Worm (Caenorhabditis elegans) whole organism, mixed stage, embryonic: ENCODE data around the gene C07D8.5.
"Not testable (repeated sequence)": the region's sequence is repeated elsewhere in the genome, so short reads cannot be mapped to it uniquely, and the experiment has no call there.

Experiments used
- M03D4.4 ChIP-seq: sonication (generic microtip); optimal IDR thresholded peaks from 2 replicates; lab custom pipeline; 2017; ENCODE audit warnings: mild to moderate bottlenecking, missing genetic modification characterization, missing compliant biosample characterization
- bed-3 ChIP-seq: fragments of 200-800 bp; sonication (Bioruptor generic); optimal IDR thresholded peaks from 3 replicates; lab custom pipeline; 2018; ENCODE audit warnings: mild to moderate bottlenecking, missing genetic modification characterization, moderate library complexity, missing compliant biosample characterization
- blmp-1 ChIP-seq: fragments of 150-350 bp; optimal IDR thresholded peaks from 2 replicates; lab custom pipeline; 2014; ENCODE audit warnings: missing biosample characterization, missing genetic modification characterization
- ceh-39 ChIP-seq: fragments of 150-350 bp; optimal IDR thresholded peaks from 2 replicates; lab custom pipeline; 2014; ENCODE audit warnings: missing biosample characterization, missing genetic modification characterization
- ceh-43 ChIP-seq: fragments of 200-800 bp; sonication (Bioruptor generic); optimal IDR thresholded peaks from 2 replicates; lab custom pipeline; 2018; ENCODE audit warnings: mild to moderate bottlenecking, missing genetic modification characterization, moderate library complexity, missing compliant biosample characterization
- ces-1 ChIP-seq: fragments of 150-350 bp; optimal IDR thresholded peaks from 2 replicates; lab custom pipeline; 2014; ENCODE audit warnings: missing biosample characterization, missing genetic modification reagents, missing genetic modification characterization
- cnd-1 ChIP-seq: fragments of 200-800 bp; sonication (Bioruptor generic); optimal IDR thresholded peaks from 2 replicates; lab custom pipeline; 2018; ENCODE audit warnings: mild to moderate bottlenecking, missing genetic modification characterization, missing compliant biosample characterization
- drap-1 ChIP-seq: fragments of 200-800 bp; sonication (Bioruptor generic); optimal IDR thresholded peaks from 3 replicates; lab custom pipeline; 2018; ENCODE audit warnings: mild to moderate bottlenecking, missing genetic modification characterization, missing compliant biosample characterization
- elt-1 ChIP-seq: sonication (generic microtip); optimal IDR thresholded peaks from 2 replicates; lab custom pipeline; 2017; ENCODE audit warnings: missing genetic modification characterization, mild to moderate bottlenecking, missing compliant biosample characterization, antibody characterized with exemption, moderate library complexity, borderline replicate concordance; ENCODE audit not compliant: insufficient read depth
- elt-3 ChIP-seq: fragments of 150-350 bp; optimal IDR thresholded peaks from 2 replicates; lab custom pipeline; 2014; ENCODE audit warnings: missing biosample characterization, missing genetic modification characterization
- flh-1 ChIP-seq: fragments of 200-800 bp; sonication (Bioruptor generic); optimal IDR thresholded peaks from 2 replicates; lab custom pipeline; 2018; ENCODE audit warnings: mild to moderate bottlenecking, missing genetic modification characterization, moderate library complexity, missing compliant biosample characterization
- ham-2 ChIP-seq: fragments of 200-800 bp; sonication (Bioruptor generic); optimal IDR thresholded peaks from 2 replicates; lab custom pipeline; 2018; ENCODE audit warnings: mild to moderate bottlenecking, missing genetic modification characterization, missing compliant biosample characterization
- lin-13 ChIP-seq: fragments of 150-350 bp; optimal IDR thresholded peaks from 2 replicates; lab custom pipeline; 2014; ENCODE audit warnings: missing biosample characterization, missing genetic modification characterization
- lin-32 ChIP-seq: fragments of 200-800 bp; sonication (Bioruptor generic); optimal IDR thresholded peaks from 2 replicates; lab custom pipeline; 2018; ENCODE audit warnings: mild to moderate bottlenecking, missing genetic modification characterization, missing compliant biosample characterization
- lsy-2 ChIP-seq: fragments of 150-350 bp; optimal IDR thresholded peaks from 2 replicates; lab custom pipeline; 2014; ENCODE audit warnings: missing biosample characterization, missing genetic modification characterization
- mep-1 ChIP-seq: fragments of 150-350 bp; optimal IDR thresholded peaks from 2 replicates; lab custom pipeline; 2017; ENCODE audit warnings: missing biosample characterization, missing genetic modification reagents, missing genetic modification characterization, inconsistent platforms
- mls-2 ChIP-seq: sonication (generic microtip); optimal IDR thresholded peaks from 2 replicates; lab custom pipeline; 2016; ENCODE audit warnings: mild to moderate bottlenecking, missing genetic modification characterization, moderate library complexity, missing compliant biosample characterization
- nhr-12 ChIP-seq: fragments of 150-350 bp; optimal IDR thresholded peaks from 2 replicates; lab custom pipeline; 2014; ENCODE audit warnings: missing biosample characterization, missing genetic modification characterization
- nhr-2 ChIP-seq: fragments of 150-350 bp; optimal IDR thresholded peaks from 2 replicates; lab custom pipeline; 2014; ENCODE audit warnings: missing biosample characterization, missing genetic modification characterization
- nhr-237 ChIP-seq: fragments of 150-350 bp; optimal IDR thresholded peaks from 2 replicates; lab custom pipeline; 2014; ENCODE audit warnings: missing biosample characterization, missing genetic modification characterization
- nhr-28 ChIP-seq: fragments of 150-350 bp; optimal IDR thresholded peaks from 2 replicates; lab custom pipeline; 2014; ENCODE audit warnings: missing biosample characterization, missing genetic modification characterization
- nhr-76 ChIP-seq: sonication (generic microtip); optimal IDR thresholded peaks from 2 replicates; lab custom pipeline; 2017; ENCODE audit warnings: missing biosample characterization, missing genetic modification characterization
- pha-4 ChIP-seq: fragments of 150-350 bp; optimal IDR thresholded peaks from 2 replicates; lab custom pipeline; 2018; ENCODE audit warnings: missing biosample characterization, missing genetic modification reagents, missing genetic modification characterization
- sem-2 ChIP-seq: fragments of 200-800 bp; sonication (Bioruptor generic); optimal IDR thresholded peaks from 2 replicates; lab custom pipeline; 2018; ENCODE audit warnings: mild to moderate bottlenecking, missing genetic modification characterization, missing compliant biosample characterization
- snpc-4 ChIP-seq: fragments of 150-350 bp; optimal IDR thresholded peaks from 2 replicates; lab custom pipeline; 2014; ENCODE audit warnings: missing biosample characterization, missing genetic modification characterization
- sptf-1 ChIP-seq: sonication (generic microtip); optimal IDR thresholded peaks from 2 replicates; lab custom pipeline; 2017; ENCODE audit warnings: mild to moderate bottlenecking, missing genetic modification characterization, moderate library complexity, missing compliant biosample characterization
- tbx-8 ChIP-seq: fragments of 200-800 bp; sonication (Bioruptor generic); optimal IDR thresholded peaks from 2 replicates; lab custom pipeline; 2018; ENCODE audit warnings: mild to moderate bottlenecking, missing genetic modification characterization, moderate library complexity, missing compliant biosample characterization
- unc-120 ChIP-seq: sonication (generic microtip); optimal IDR thresholded peaks from 2 replicates; lab custom pipeline; 2017; ENCODE audit warnings: missing genetic modification characterization, missing compliant biosample characterization; ENCODE audit not compliant: poor library complexity, severe bottlenecking
- unc-62 ChIP-seq: fragments of 150-350 bp; optimal IDR thresholded peaks from 2 replicates; lab custom pipeline; 2014; ENCODE audit warnings: missing biosample characterization, missing genetic modification reagents, missing genetic modification characterization
- ztf-11 ChIP-seq: fragments of 150-350 bp; optimal IDR thresholded peaks from 2 replicates; lab custom pipeline; 2014; ENCODE audit warnings: missing biosample characterization, missing genetic modification characterization

C07D8.5 gene

ce11 chrX:7343218-7343617, 629 bp upstream of the C07D8.5 start:
- TF ChIP-seq ces-1 (GFP tag; lab: Kevin White, UChicago) (no peak), nhr-12 (no peak), lsy-2 (tag; lab: Kevin White, UChicago) (no peak), pha-4 (tag; lab: Kevin White, UChicago) (no peak), sptf-1 (tag; lab: Kevin White, UChicago) (no peak), flh-1 (GFP tag; lab: Kevin White, UChicago) (no peak)

- TF ChIP-seq nhr-12; sem-2 (GFP tag; lab: Kevin White, UChicago); sptf-1 (tag; lab: Kevin White, UChicago): not testable (repeated sequence)
These were observed 21.4 kb downstream of the C07D8.5 start, which contains the start of gene C56G3.2 for ce11 chrX:7365267-7365666. TSS of gene C56G3.2 (plus strand) at chrX:7365567.

ce11 chrX:7369770-7370169, 25.9 kb downstream of the C07D8.5 start:
- no peak for TF ChIP-seq sptf-1 (tag; lab: Kevin White, UChicago)
- TF ChIP-seq bed-3 (GFP tag; lab: Kevin White, UChicago): no peak
- TF ChIP-seq lin-32 (GFP tag; lab: Kevin White, UChicago): no peak
- TF ChIP-seq ham-2 (GFP tag; lab: Kevin White, UChicago): no peak
- no peak for TF ChIP-seq pha-4 (tag; lab: Kevin White, UChicago)
- TF ChIP-seq nhr-12: no peak
- no peak for TF ChIP-seq unc-120 (tag; lab: Kevin White, UChicago)
- TF ChIP-seq nhr-2 (tag; lab: Kevin White, UChicago): no peak
- TF ChIP-seq ztf-11 (tag; lab: Kevin White, UChicago): no peak
- no peak for TF ChIP-seq tbx-8 (GFP tag; lab: Kevin White, UChicago)
- TF ChIP-seq drap-1 (GFP tag; lab: Kevin White, UChicago): no peak
- TF ChIP-seq lin-13: no peak
- no peak for TF ChIP-seq nhr-28 (tag; lab: Kevin White, UChicago)
- no peak for TF ChIP-seq mep-1 (tag; lab: Kevin White, UChicago)
- TF ChIP-seq lsy-2 (tag; lab: Kevin White, UChicago): no peak
- no peak for TF ChIP-seq nhr-237 (tag; lab: Kevin White, UChicago)

- TF ChIP-seq ces-1 (GFP tag; lab: Kevin White, UChicago) (peak; percentile 63), ham-2 (GFP tag; lab: Kevin White, UChicago) (no peak)
These were observed 28.1 kb downstream of the C07D8.5 start for ce11 chrX:7371945-7372344.

ce11 chrX:7376941-7377340, 33.1 kb downstream of the C07D8.5 start, which contains the start of gene npr-8:
TSS of gene npr-8 (plus strand) at chrX:7377302.
- no peak for TF ChIP-seq nhr-237 (tag; lab: Kevin White, UChicago)
- TF ChIP-seq ces-1 (GFP tag; lab: Kevin White, UChicago): peak; percentile 48

ce11 chrX:7378608-7379007, 34.8 kb downstream of the C07D8.5 start:
- no peak for TF ChIP-seq elt-1 (tag; lab: Kevin White, UChicago)
- no peak for TF ChIP-seq flh-1 (GFP tag; lab: Kevin White, UChicago)
- no peak for TF ChIP-seq snpc-4
- no peak for TF ChIP-seq blmp-1
- TF ChIP-seq ceh-43 (GFP tag; lab: Kevin White, UChicago): no peak
- no peak for TF ChIP-seq unc-62 (GFP tag; lab: Kevin White, UChicago)
- TF ChIP-seq lsy-2 (tag; lab: Kevin White, UChicago): no peak
- TF ChIP-seq nhr-2 (tag; lab: Kevin White, UChicago): no peak

ce11 chrX:7390270-7390669, 46.4 kb downstream of the C07D8.5 start, which contains the start of gene C10A4.6:
TSS of gene C10A4.6 (plus strand) at chrX:7390570.
- TF ChIP-seq cnd-1 (no peak), lin-32 (GFP tag; lab: Kevin White, UChicago) (no peak), elt-3 (tag; lab: Kevin White, UChicago) (no peak), ceh-39 (tag; lab: Kevin White, UChicago) (no peak), lsy-2 (tag; lab: Kevin White, UChicago) (no peak), M03D4.4 (tag; lab: Kevin White, UChicago) (no peak), bed-3 (GFP tag; lab: Kevin White, UChicago) (no peak), nhr-2 (tag; lab: Kevin White, UChicago) (no peak), flh-1 (GFP tag; lab: Kevin White, UChicago) (no peak), ces-1 (GFP tag; lab: Kevin White, UChicago) (no peak), mls-2 (no peak), ztf-11 (tag; lab: Kevin White, UChicago) (no peak), nhr-76 (no peak), nhr-237 (tag; lab: Kevin White, UChicago) (no peak)
